Fruit fly (Drosophila melanogaster) whole organism, embryonic: ENCODE data around the gene Prx3.
A peak's percentile ranks its signal among the peaks of the same experiment; 100 is the strongest.

Source experiments
- ATbp ChIP-seq: fragments of 200-800 bp; sonication (Bioruptor generic); optimal IDR thresholded peaks from 2 replicates; lab custom pipeline; 2017; ENCODE audit warnings: missing biosample characterization, mild to moderate bottlenecking, missing genetic modification characterization, missing genetic modification reagents
- Antp ChIP-seq: fragments of 200-800 bp; sonication (Bioruptor generic); optimal IDR thresholded peaks from 3 replicates; lab custom pipeline; 2016; ENCODE audit warnings: missing biosample characterization, missing genetic modification characterization
- Atf3 ChIP-seq: fragments of 200-800 bp; sonication (Bioruptor generic); optimal IDR thresholded peaks from 3 replicates; lab custom pipeline; 2016; ENCODE audit warnings: missing biosample characterization, missing genetic modification characterization
- BEAF-32 ChIP-seq: fragments of 200-800 bp; sonication (Bioruptor generic); optimal IDR thresholded peaks from 3 replicates; lab custom pipeline; 2017; ENCODE audit warnings: missing biosample characterization, missing genetic modification characterization, mild to moderate bottlenecking, moderate library complexity, missing genetic modification reagents
- Bteb2 ChIP-seq: fragments of 200-800 bp; sonication (Bioruptor generic); optimal IDR thresholded peaks from 2 replicates; lab custom pipeline; 2016; ENCODE audit warnings: missing biosample characterization, missing genetic modification characterization
- CG12219 ChIP-seq: fragments of 200-800 bp; sonication (Bioruptor generic); optimal IDR thresholded peaks from 3 replicates; lab custom pipeline; 2018; ENCODE audit warnings: missing biosample characterization, mild to moderate bottlenecking, missing genetic modification characterization
- CG15269 ChIP-seq: fragments of 200-800 bp; sonication (Bioruptor generic); optimal IDR thresholded peaks from 2 replicates; lab custom pipeline; 2018; ENCODE audit warnings: missing biosample characterization, mild to moderate bottlenecking, missing genetic modification characterization, moderate library complexity
- CG1529 ChIP-seq: fragments of 200-800 bp; sonication (Bioruptor generic); optimal IDR thresholded peaks from 3 replicates; lab custom pipeline; 2018; ENCODE audit warnings: missing biosample characterization, missing genetic modification characterization
- CG1832 ChIP-seq: fragments of 200-800 bp; sonication (Bioruptor generic); optimal IDR thresholded peaks from 2 replicates; lab custom pipeline; 2017; ENCODE audit warnings: missing biosample characterization, mild to moderate bottlenecking, missing genetic modification characterization, inconsistent platforms
- CG18599 ChIP-seq: fragments of 200-800 bp; sonication (Bioruptor generic); optimal IDR thresholded peaks from 3 replicates; lab custom pipeline; 2017; ENCODE audit warnings: missing biosample characterization, missing genetic modification characterization, mild to moderate bottlenecking, moderate library complexity, missing genetic modification reagents
- CG2202 ChIP-seq: fragments of 200-800 bp; sonication (Bioruptor generic); optimal IDR thresholded peaks from 2 replicates; lab custom pipeline; 2018; ENCODE audit warnings: missing biosample characterization, mild to moderate bottlenecking, missing genetic modification characterization
- CG31388 ChIP-seq: fragments of 200-800 bp; sonication (Bioruptor generic); optimal IDR thresholded peaks from 2 replicates; lab custom pipeline; 2016; ENCODE audit warnings: missing biosample characterization, missing genetic modification characterization
- CG3407 ChIP-seq: fragments of 200-800 bp; sonication (Bioruptor generic); optimal IDR thresholded peaks from 2 replicates; lab custom pipeline; 2018; ENCODE audit warnings: missing biosample characterization, mild to moderate bottlenecking, missing genetic modification characterization
- CG34422 ChIP-seq: fragments of 200-800 bp; sonication (Bioruptor generic); IDR thresholded peaks from 3 replicates; pipeline ENCODE4 v1.3.6; 2022; ENCODE audit warnings: missing biosample characterization, missing genetic modification characterization
- CG3847 ChIP-seq: fragments of 200-800 bp; sonication (Bioruptor generic); IDR thresholded peaks from 2 replicates; pipeline ENCODE4 v1.3.6; 2022; ENCODE audit warnings: missing biosample characterization, missing genetic modification characterization
- CG4328 ChIP-seq: fragments of 200-800 bp; sonication (Bioruptor generic); optimal IDR thresholded peaks from 3 replicates; lab custom pipeline; 2017; ENCODE audit warnings: missing biosample characterization, missing genetic modification reagents, missing genetic modification characterization
- CG6175 ChIP-seq: fragments of 200-800 bp; sonication (Bioruptor generic); IDR thresholded peaks from 3 replicates; pipeline ENCODE4 v1.3.6; 2022; ENCODE audit warnings: missing biosample characterization, missing genetic modification characterization
- CG6254 ChIP-seq: fragments of 200-800 bp; sonication (Bioruptor generic); optimal IDR thresholded peaks from 3 replicates; lab custom pipeline; 2017; ENCODE audit warnings: mild to moderate bottlenecking, missing biosample characterization, missing genetic modification reagents, missing genetic modification characterization
- CG6683 ChIP-seq: fragments of 200-800 bp; sonication (Bioruptor generic); optimal IDR thresholded peaks from 2 replicates; lab custom pipeline; 2017; ENCODE audit warnings: missing biosample characterization, mild to moderate bottlenecking, missing genetic modification characterization, missing genetic modification reagents
- CG6813 ChIP-seq: fragments of 200-800 bp; sonication (Bioruptor generic); optimal IDR thresholded peaks from 2 replicates; lab custom pipeline; 2017; ENCODE audit warnings: missing biosample characterization, missing genetic modification characterization, mild to moderate bottlenecking, moderate library complexity, missing genetic modification reagents
- CG9727 ChIP-seq: fragments of 200-800 bp; sonication (Bioruptor generic); optimal IDR thresholded peaks from 3 replicates; lab custom pipeline; 2017; ENCODE audit warnings: missing biosample characterization, mild to moderate bottlenecking, missing genetic modification characterization
- Ets97D ChIP-seq: fragments of 200-800 bp; sonication (Bioruptor generic); optimal IDR thresholded peaks from 3 replicates; lab custom pipeline; 2016; ENCODE audit warnings: missing biosample characterization, missing genetic modification characterization
- Gug ChIP-seq: fragments of 200-800 bp; sonication (Bioruptor generic); IDR thresholded peaks from 4 replicates; pipeline ENCODE4 v1.3.6; 2022; ENCODE audit warnings: missing biosample characterization, missing genetic modification characterization
- Hmr ChIP-seq: fragments of 200-800 bp; sonication (Bioruptor generic); optimal IDR thresholded peaks from 3 replicates; lab custom pipeline; 2017; ENCODE audit warnings: mild to moderate bottlenecking, missing biosample characterization, missing genetic modification reagents, missing genetic modification characterization
- MBD-R2 ChIP-seq: fragments of 200-800 bp; sonication (Bioruptor generic); IDR thresholded peaks from 2 replicates; pipeline ENCODE4 v1.3.6; 2022; ENCODE audit warnings: missing biosample characterization, missing genetic modification characterization
- Max ChIP-seq: fragments of 200-800 bp; sonication (Bioruptor generic); optimal IDR thresholded peaks from 2 replicates; lab custom pipeline; 2016; ENCODE audit warnings: missing biosample characterization, mild to moderate bottlenecking, missing genetic modification characterization
- Meics ChIP-seq: fragments of 200-800 bp; sonication (Bioruptor generic); optimal IDR thresholded peaks from 2 replicates; lab custom pipeline; 2017; ENCODE audit warnings: missing biosample characterization, mild to moderate bottlenecking, missing genetic modification characterization
- NC2α ChIP-seq: fragments of 200-800 bp; sonication (Bioruptor generic); optimal IDR thresholded peaks from 2 replicates; lab custom pipeline; 2016; ENCODE audit warnings: missing biosample characterization, missing genetic modification characterization
- Neu2 ChIP-seq: fragments of 200-800 bp; sonication (Bioruptor generic); optimal IDR thresholded peaks from 3 replicates; lab custom pipeline; 2016; ENCODE audit warnings: missing biosample characterization, missing genetic modification characterization, borderline replicate concordance
- Rx ChIP-seq: fragments of 200-800 bp; sonication (Bioruptor generic); IDR thresholded peaks from 2 replicates; pipeline ENCODE4 v1.3.6; 2022; ENCODE audit warnings: missing biosample characterization, missing genetic modification characterization
- Sox100B ChIP-seq: fragments of 200-800 bp; sonication (Bioruptor generic); optimal IDR thresholded peaks from 3 replicates; lab custom pipeline; 2018; ENCODE audit warnings: missing biosample characterization, mild to moderate bottlenecking, missing genetic modification characterization
- ase ChIP-seq: fragments of 200-800 bp; sonication (Bioruptor generic); IDR thresholded peaks from 3 replicates; pipeline ENCODE4 v1.3.6; 2022; ENCODE audit warnings: missing biosample characterization, missing genetic modification characterization
- dati ChIP-seq: fragments of 200-800 bp; sonication (Bioruptor generic); IDR thresholded peaks from 2 replicates; pipeline ENCODE4 v1.3.6; 2022; ENCODE audit warnings: missing biosample characterization, missing genetic modification characterization
- dmrt99B ChIP-seq: fragments of 200-800 bp; sonication (Bioruptor generic); optimal IDR thresholded peaks from 2 replicates; lab custom pipeline; 2018; ENCODE audit warnings: missing biosample characterization, mild to moderate bottlenecking, missing genetic modification characterization, moderate library complexity
- fd96Cb ChIP-seq: fragments of 200-800 bp; sonication (Bioruptor generic); optimal IDR thresholded peaks from 2 replicates; lab custom pipeline; 2018; ENCODE audit warnings: missing biosample characterization, mild to moderate bottlenecking, missing genetic modification characterization, moderate library complexity
- hb ChIP-seq: fragments of 200-800 bp; sonication (Bioruptor generic); IDR thresholded peaks from 3 replicates; pipeline ENCODE4 v1.3.6; 2022; ENCODE audit warnings: missing biosample characterization, missing genetic modification characterization; ENCODE audit not compliant: partially characterized antibody
- hth ChIP-seq: fragments of >200 bp; optimal IDR thresholded peaks from 2 replicates; lab custom pipeline; 2017; ENCODE audit warnings: inconsistent platforms
- jing ChIP-seq: fragments of 200-800 bp; sonication (Bioruptor generic); optimal IDR thresholded peaks from 2 replicates; lab custom pipeline; 2018; ENCODE audit warnings: missing biosample characterization, mild to moderate bottlenecking, missing genetic modification characterization
- maf-S ChIP-seq: fragments of 200-800 bp; sonication (Bioruptor generic); optimal IDR thresholded peaks from 2 replicates; lab custom pipeline; 2016; ENCODE audit warnings: missing biosample characterization, missing genetic modification characterization
- odd ChIP-seq: fragments of 200-800 bp; sonication (Bioruptor generic); optimal IDR thresholded peaks from 2 replicates; lab custom pipeline; 2017; ENCODE audit warnings: missing biosample characterization, mild to moderate bottlenecking, missing genetic modification characterization
- pan ChIP-seq, 4 experiments: fragments of >200 bp in 3 of 4; fragments of 200-800 bp in 1 of 4; sonication (Bioruptor generic) in 1 of 4; optimal IDR thresholded peaks in 3 of 4; IDR thresholded peaks in 1 of 4; 2 replicates each; pipeline versions ENCODE4 v1.3.6 to Lab custom; 2017 to 2022; ENCODE audit warnings: missing biosample characterization in 2 of 4, missing genetic modification characterization in 2 of 4, mixed read lengths in 1 of 4
- row ChIP-seq: fragments of 200-800 bp; sonication (Bioruptor generic); IDR thresholded peaks from 3 replicates; pipeline ENCODE4 v1.3.6; 2022; ENCODE audit warnings: missing biosample characterization, missing genetic modification characterization
- salm ChIP-seq: fragments of 200-800 bp; sonication (Bioruptor generic); optimal IDR thresholded peaks from 2 replicates; lab custom pipeline; 2018; ENCODE audit warnings: missing biosample characterization, mild to moderate bottlenecking, missing genetic modification characterization
- sd ChIP-seq: fragments of 200-800 bp; sonication (Bioruptor generic); optimal IDR thresholded peaks from 3 replicates; lab custom pipeline; 2018; ENCODE audit warnings: missing biosample characterization, mild to moderate bottlenecking, missing genetic modification characterization, moderate library complexity
- sens-2 ChIP-seq: fragments of 200-800 bp; sonication (Bioruptor generic); IDR thresholded peaks from 2 replicates; pipeline ENCODE4 v1.3.6; 2022; ENCODE audit warnings: missing biosample characterization, missing genetic modification characterization
- sob ChIP-seq: fragments of 200-800 bp; sonication (Bioruptor generic); IDR thresholded peaks from 2 replicates; pipeline ENCODE4 v1.3.6; 2022; ENCODE audit warnings: missing biosample characterization, missing genetic modification characterization
- tll ChIP-seq, 2 experiments: fragments of 200-800 bp in 1 of 2; fragments of >200 bp in 1 of 2; sonication (Bioruptor generic) in 1 of 2; optimal IDR thresholded peaks; 2 replicates each; lab custom pipeline; 2017 to 2019; ENCODE audit warnings: missing biosample characterization in 2 of 2, missing genetic modification characterization in 2 of 2, mild to moderate bottlenecking in 1 of 2, moderate library complexity in 1 of 2
- trh ChIP-seq: fragments of 200-800 bp; sonication (Bioruptor generic); optimal IDR thresholded peaks from 2 replicates; lab custom pipeline; 2016; ENCODE audit warnings: missing biosample characterization, missing genetic modification characterization
- tx ChIP-seq: fragments of 200-800 bp; sonication (Bioruptor generic); optimal IDR thresholded peaks from 2 replicates; lab custom pipeline; 2016; ENCODE audit warnings: missing biosample characterization, missing genetic modification characterization

Prx3 gene

dm6 chr3R:17539789-17540496 is 6.4 kb downstream of the Prx3 start, which contains the start of gene SF1:
SF1 (plus strand) TSS chr3R:17540421.
- TF ChIP-seq Sox100B (GFP tag; lab: Kevin White, UChicago) (no peak), CG3407 (GFP tag; lab: Kevin White, UChicago) (no peak), CG2202 (tag; lab: Kevin White, UChicago) (no peak), CG6175 (peak; percentile 38; the same call in 1 of the 3 replicates), CG6254 (no peak), NC2α (GFP tag; lab: Kevin White, UChicago) (no peak), trh (GFP tag; lab: Kevin White, UChicago) (no peak), CG12219 (no peak), row (GFP tag; lab: Robert Waterston, UW) (peak; percentile 80), pan (optimal IDR thresholded peaks at IDR 0.05; lab: Kevin White, UChicago) (no peak), pan (GFP tag; optimal IDR thresholded peaks at IDR 0.05 in 1 of 2, IDR thresholded peaks at IDR 0.05 in 1 of 2) (no peak), CG31388 (GFP tag; lab: Kevin White, UChicago) (no peak), Antp (GFP tag; lab: Kevin White, UChicago) (peak; percentile 0), Max (peak; percentile 71), CG1529 (GFP tag; lab: Kevin White, UChicago) (no peak), Hmr (GFP tag; lab: Kevin White, UChicago) (no peak), hth (lab: Kevin White, UChicago) (no peak), tll (GFP tag; optimal IDR thresholded peaks at IDR 0.05; lab: Kevin White, UChicago) (no peak), CG15269 (tag; lab: Kevin White, UChicago) (no peak), fd96Cb (tag; lab: Kevin White, UChicago) (no peak), CG6813 (GFP tag; lab: Kevin White, UChicago) (no peak), Atf3 (GFP tag; lab: Kevin White, UChicago) (no peak), tx (peak; percentile 14), CG3847 (0 out of 2 replicates have a peak, but pooled peaks have one; percentile 8), Rx (GFP tag; lab: Robert Waterston, UW) (no peak), CG18599 (GFP tag; lab: Kevin White, UChicago) (no peak), ase (GFP tag; lab: Robert Waterston, UW) (no peak), Gug (GFP tag; lab: Robert Waterston, UW) (peak; percentile 27; the same call in 1 of the 4 replicates), sob (GFP tag; lab: Robert Waterston, UW) (no peak), ATbp (no peak), Meics (GFP tag; lab: Kevin White, UChicago) (peak; percentile 41), CG6683 (GFP tag; lab: Kevin White, UChicago) (no peak), Ets97D (peak; percentile 23), CG1832 (GFP tag; lab: Kevin White, UChicago) (no peak), CG34422 (GFP tag; lab: Robert Waterston, UW) (0 out of 3 replicates have a peak, but pooled peaks have one; percentile 12), CG9727 (GFP tag; lab: Kevin White, UChicago) (peak; percentile 50), odd (GFP tag; lab: Kevin White, UChicago) (no peak), maf-S (GFP tag; lab: Kevin White, UChicago) (no peak), dati (GFP tag; lab: Robert Waterston, UW) (no peak), jing (no peak), dmrt99B (no peak), hb (GFP tag; lab: Robert Waterston, UW) (no peak), Bteb2 (GFP tag; lab: Kevin White, UChicago) (no peak), BEAF-32 (GFP tag; lab: Kevin White, UChicago) (peak; percentile 48), Neu2 (GFP tag; lab: Kevin White, UChicago) (no peak), sd (tag; lab: Kevin White, UChicago) (no peak), MBD-R2 (GFP tag; lab: Robert Waterston, UW) (peak; percentile 46), salm (tag; lab: Kevin White, UChicago) (no peak), sens-2 (GFP tag; lab: Robert Waterston, UW) (no peak), CG4328 (GFP tag; lab: Kevin White, UChicago) (no peak)
